Fruit fly (Drosophila melanogaster) whole organism, adult: Measurements from ENCODE around the gene CG9536.

Experiments used
- CG12768 ChIP-seq: fragments of 200-800 bp; sonication (Bioruptor generic); optimal IDR thresholded peaks from 2 replicates; lab custom pipeline; 2017; ENCODE audit warnings: missing biosample characterization, missing genetic modification characterization, mild to moderate bottlenecking, moderate library complexity, missing genetic modification reagents
- CG14711 ChIP-seq: fragments of 200-800 bp; sonication (Bioruptor generic); optimal IDR thresholded peaks from 2 replicates; lab custom pipeline; 2018; ENCODE audit warnings: missing biosample characterization, mild to moderate bottlenecking, missing genetic modification characterization, moderate library complexity
- CG7045 ChIP-seq: fragments of 200-800 bp; sonication (Bioruptor generic); optimal IDR thresholded peaks from 2 replicates; lab custom pipeline; 2017; ENCODE audit warnings: missing biosample characterization, mild to moderate bottlenecking, missing genetic modification characterization
- cnc ChIP-seq, 2 experiments: fragments of >200 bp; optimal IDR thresholded peaks; 2 replicates each; lab custom pipeline; 2017
- ovo ChIP-seq: fragments of 200-800 bp; sonication (Bioruptor generic); optimal IDR thresholded peaks from 2 replicates; lab custom pipeline; 2016; ENCODE audit warnings: missing biosample characterization, missing genetic modification characterization

- no peak for TF ChIP-seq CG12768
- TF ChIP-seq ovo (GFP tag; lab: Kevin White, UChicago): no peak
- TF ChIP-seq cnc (optimal IDR thresholded peaks at IDR 0.05; lab: Kevin White, UChicago): no peak
- no peak for TF ChIP-seq CG14711 (tag; lab: Kevin White, UChicago)
- no peak for TF ChIP-seq CG7045 (GFP tag; lab: Kevin White, UChicago)
Measured at dm6 chr2L:6467509-6467908, 9.3 kb downstream of the CG9536 start, which contains the start of gene HemK1.
